Worm (Caenorhabditis elegans) whole organism, L1 larva: ENCODE results near the gene C26D10.6.

Experiments
- Y116A8C.19 ChIP-seq: sonication (generic microtip); optimal IDR thresholded peaks from 2 replicates; lab custom pipeline; 2016; ENCODE audit warnings: missing compliant biosample characterization, missing genetic modification characterization, borderline replicate concordance
- aha-1 ChIP-seq: fragments of 150-350 bp; optimal IDR thresholded peaks from 2 replicates; lab custom pipeline; 2014; ENCODE audit warnings: missing biosample characterization, missing genetic modification characterization
- blmp-1 ChIP-seq: fragments of 150-350 bp; optimal IDR thresholded peaks from 2 replicates; lab custom pipeline; 2014; ENCODE audit warnings: missing biosample characterization, missing genetic modification characterization
- ceh-63 ChIP-seq: fragments of 200-800 bp; sonication (Bioruptor generic); optimal IDR thresholded peaks from 2 replicates; lab custom pipeline; 2018; ENCODE audit warnings: mild to moderate bottlenecking, missing genetic modification characterization, missing compliant biosample characterization
- ceh-8 ChIP-seq: fragments of 200-800 bp; sonication (Bioruptor generic); optimal IDR thresholded peaks from 2 replicates; lab custom pipeline; 2018; ENCODE audit warnings: mild to moderate bottlenecking, missing genetic modification characterization, moderate library complexity, missing compliant biosample characterization
- ceh-90 ChIP-seq: sonication (generic microtip); optimal IDR thresholded peaks from 2 replicates; lab custom pipeline; 2016; ENCODE audit warnings: missing genetic modification characterization, missing compliant biosample characterization
- ces-1 ChIP-seq: fragments of 150-350 bp; optimal IDR thresholded peaks from 2 replicates; lab custom pipeline; 2014; ENCODE audit warnings: missing biosample characterization, missing genetic modification reagents, missing genetic modification characterization
- dpl-1 ChIP-seq, 3 experiments: fragments of 150-350 bp in 2 of 3; sonication (generic microtip) in 1 of 3; optimal IDR thresholded peaks; 2 replicates each; lab custom pipeline; 2014 to 2017; ENCODE audit warnings: missing biosample characterization in 3 of 3, missing genetic modification characterization in 3 of 3, missing genetic modification reagents in 3 of 3
- dsc-1 ChIP-seq: sonication (generic microtip); optimal IDR thresholded peaks from 2 replicates; lab custom pipeline; 2016; ENCODE audit warnings: mild to moderate bottlenecking, missing genetic modification characterization, missing compliant biosample characterization
- efl-1 ChIP-seq, 4 experiments: fragments of 150-350 bp; optimal IDR thresholded peaks in 3 of 4; peaks in 1 of 4; 1 replicate in 1 of 4; 2 replicates in 3 of 4; lab custom pipeline; 2014; ENCODE audit warnings: missing biosample characterization in 2 of 4, missing genetic modification characterization in 2 of 4, missing genetic modification reagents in 2 of 4
- efl-3 ChIP-seq: fragments of 200-800 bp; sonication (Bioruptor generic); optimal IDR thresholded peaks from 2 replicates; lab custom pipeline; 2018; ENCODE audit warnings: mild to moderate bottlenecking, missing genetic modification characterization, missing compliant biosample characterization
- elt-2 ChIP-seq: sonication (generic microtip); optimal IDR thresholded peaks from 2 replicates; lab custom pipeline; 2016; ENCODE audit warnings: missing genetic modification characterization, mild to moderate bottlenecking, inconsistent platforms, missing compliant biosample characterization, missing genetic modification reagents
- fkh-4 ChIP-seq: sonication (generic microtip); optimal IDR thresholded peaks from 2 replicates; lab custom pipeline; 2016; ENCODE audit warnings: missing compliant biosample characterization, missing genetic modification characterization, borderline replicate concordance
- fkh-8 ChIP-seq: sonication (generic microtip); optimal IDR thresholded peaks from 2 replicates; lab custom pipeline; 2016; ENCODE audit warnings: mild to moderate bottlenecking, missing genetic modification characterization, missing compliant biosample characterization
- fos-1 ChIP-seq: fragments of 150-350 bp; optimal IDR thresholded peaks from 2 replicates; lab custom pipeline; 2014; ENCODE audit warnings: missing biosample characterization, missing genetic modification characterization
- grh-1 ChIP-seq: fragments of 200-800 bp; sonication (Bioruptor generic); IDR thresholded peaks from 2 replicates; pipeline ENCODE4 v1.3.6; 2022; ENCODE audit warnings: missing genetic modification reagents, missing genetic modification characterization, missing compliant biosample characterization
- hlh-17 ChIP-seq: fragments of 200-800 bp; sonication (Bioruptor generic); optimal IDR thresholded peaks from 2 replicates; lab custom pipeline; 2018; ENCODE audit warnings: missing genetic modification characterization, mild to moderate bottlenecking, missing compliant biosample characterization, moderate library complexity, borderline replicate concordance
- jun-1 ChIP-seq: fragments of 150-350 bp; optimal IDR thresholded peaks from 2 replicates; lab custom pipeline; 2014; ENCODE audit warnings: missing biosample characterization, missing genetic modification reagents, missing genetic modification characterization
- lin-14 ChIP-seq: fragments of 200-800 bp; sonication (Bioruptor generic); optimal IDR thresholded peaks from 2 replicates; lab custom pipeline; 2018; ENCODE audit warnings: mild to moderate bottlenecking, missing genetic modification characterization, moderate library complexity, missing compliant biosample characterization
- lin-35 ChIP-seq, 2 experiments: fragments of 150-350 bp; optimal IDR thresholded peaks; 2 replicates each; lab custom pipeline; 2014; ENCODE audit warnings: missing biosample characterization in 2 of 2, missing genetic modification characterization in 2 of 2, missing genetic modification reagents in 2 of 2
- lir-3 ChIP-seq: sonication (generic microtip); optimal IDR thresholded peaks from 2 replicates; lab custom pipeline; 2016; ENCODE audit warnings: mild to moderate bottlenecking, missing genetic modification characterization, moderate library complexity, missing compliant biosample characterization; ENCODE audit not compliant: poor library complexity
- mab-9 ChIP-seq: fragments of 200-800 bp; sonication (Bioruptor generic); IDR thresholded peaks from 2 replicates; pipeline ENCODE4 v1.3.6; 2022; ENCODE audit warnings: missing genetic modification reagents, missing genetic modification characterization, missing compliant biosample characterization
- mdl-1 ChIP-seq, 2 experiments: fragments of 150-350 bp; optimal IDR thresholded peaks; 2 replicates each; lab custom pipeline; 2014 to 2017; ENCODE audit warnings: missing biosample characterization in 2 of 2, missing genetic modification characterization in 2 of 2, inconsistent platforms in 1 of 2
- mef-2 ChIP-seq: fragments of 150-350 bp; optimal IDR thresholded peaks from 2 replicates; lab custom pipeline; 2014; ENCODE audit warnings: missing biosample characterization, missing genetic modification characterization
- nhr-11 ChIP-seq: fragments of 150-350 bp; optimal IDR thresholded peaks from 2 replicates; lab custom pipeline; 2014; ENCODE audit warnings: missing biosample characterization, missing genetic modification characterization
- nhr-12 ChIP-seq: sonication (generic microtip); optimal IDR thresholded peaks from 2 replicates; lab custom pipeline; 2017; ENCODE audit warnings: missing biosample characterization, missing genetic modification characterization
- nhr-237 ChIP-seq: fragments of 150-350 bp; optimal IDR thresholded peaks from 2 replicates; lab custom pipeline; 2014; ENCODE audit warnings: missing biosample characterization, missing genetic modification characterization
- nhr-47 ChIP-seq: sonication (generic microtip); optimal IDR thresholded peaks from 2 replicates; lab custom pipeline; 2016; ENCODE audit warnings: mild to moderate bottlenecking, missing genetic modification characterization, moderate library complexity, missing compliant biosample characterization
- nhr-76 ChIP-seq: sonication (generic microtip); optimal IDR thresholded peaks from 2 replicates; lab custom pipeline; 2017; ENCODE audit warnings: missing biosample characterization, missing genetic modification characterization
- nhr-77 ChIP-seq: fragments of 150-350 bp; optimal IDR thresholded peaks from 2 replicates; lab custom pipeline; 2014; ENCODE audit warnings: missing biosample characterization, missing genetic modification characterization
- nhr-84 ChIP-seq: sonication (generic microtip); optimal IDR thresholded peaks from 2 replicates; lab custom pipeline; 2017; ENCODE audit warnings: missing biosample characterization, missing genetic modification characterization
- nhr-85 ChIP-seq: sonication (generic microtip); peaks from one replicate; lab custom pipeline; 2016; ENCODE audit warnings: missing genetic modification characterization, inconsistent platforms, missing compliant biosample characterization
- nhr-90 ChIP-seq: sonication (generic microtip); optimal IDR thresholded peaks from 2 replicates; lab custom pipeline; 2016; ENCODE audit warnings: mild to moderate bottlenecking, missing genetic modification characterization, missing compliant biosample characterization; ENCODE audit not compliant: poor library complexity
- pag-3 ChIP-seq: sonication (generic microtip); optimal IDR thresholded peaks from 2 replicates; lab custom pipeline; 2017; ENCODE audit warnings: missing genetic modification characterization, mild to moderate bottlenecking, missing compliant biosample characterization, antibody characterized with exemption, borderline replicate concordance; ENCODE audit not compliant: insufficient read depth
- pax-3 ChIP-seq: fragments of 200-800 bp; sonication (Bioruptor generic); optimal IDR thresholded peaks from 2 replicates; lab custom pipeline; 2018; ENCODE audit warnings: mild to moderate bottlenecking, missing genetic modification characterization, moderate library complexity, missing compliant biosample characterization
- rnt-1 ChIP-seq: sonication (generic microtip); optimal IDR thresholded peaks from 2 replicates; lab custom pipeline; 2016; ENCODE audit warnings: mild to moderate bottlenecking, missing genetic modification characterization, moderate library complexity, missing compliant biosample characterization
- skn-1 ChIP-seq: fragments of 150-350 bp; optimal IDR thresholded peaks from 2 replicates; lab custom pipeline; 2014; ENCODE audit warnings: missing biosample characterization, missing genetic modification characterization
- sup-37 ChIP-seq: fragments of 200-800 bp; sonication (Bioruptor generic); optimal IDR thresholded peaks from 2 replicates; lab custom pipeline; 2018; ENCODE audit warnings: mild to moderate bottlenecking, missing genetic modification characterization, missing compliant biosample characterization
- swsn-7 ChIP-seq: sonication (generic microtip); optimal IDR thresholded peaks from 2 replicates; lab custom pipeline; 2016; ENCODE audit warnings: missing genetic modification characterization, missing compliant biosample characterization
- tbx-2 ChIP-seq: sonication (generic microtip); optimal IDR thresholded peaks from 2 replicates; lab custom pipeline; 2016; ENCODE audit warnings: missing genetic modification characterization, missing compliant biosample characterization
- unc-86 ChIP-seq: sonication (generic microtip); optimal IDR thresholded peaks from 2 replicates; lab custom pipeline; 2016; ENCODE audit warnings: missing genetic modification characterization, missing compliant biosample characterization
- xbp-1 ChIP-seq: sonication (generic microtip); optimal IDR thresholded peaks from 2 replicates; lab custom pipeline; 2016; ENCODE audit warnings: missing genetic modification characterization, missing compliant biosample characterization
- zag-1 ChIP-seq: fragments of 150-350 bp; optimal IDR thresholded peaks from 2 replicates; lab custom pipeline; 2014; ENCODE audit warnings: missing biosample characterization, missing genetic modification characterization
- zip-4 ChIP-seq: fragments of 200-800 bp; sonication (Bioruptor generic); optimal IDR thresholded peaks from 2 replicates; lab custom pipeline; 2018; ENCODE audit warnings: mild to moderate bottlenecking, missing genetic modification characterization, moderate library complexity, missing compliant biosample characterization
- ztf-11 ChIP-seq, 2 experiments: sonication (generic microtip); optimal IDR thresholded peaks; 2 replicates each; lab custom pipeline; 2016 to 2017; ENCODE audit warnings: missing genetic modification characterization in 2 of 2, missing biosample characterization in 1 of 2, missing compliant biosample characterization in 1 of 2

C26D10.6 gene

ce11 chrII:8327450-8327849, 27.1 kb downstream of the C26D10.6 start:
- no peak for TF ChIP-seq zag-1
- TF ChIP-seq lin-35 (GFP tag; optimal IDR thresholded peaks at IDR 0.05; lab: Kevin White, UChicago), result no peak
- TF ChIP-seq swsn-7 (tag; lab: Kevin White, UChicago), result no peak
- no peak for TF ChIP-seq dpl-1 (GFP tag; optimal IDR thresholded peaks at IDR 0.05; lab: Kevin White, UChicago)
- TF ChIP-seq hlh-17 (GFP tag; lab: Kevin White, UChicago), result no peak
- TF ChIP-seq Y116A8C.19 (tag; lab: Kevin White, UChicago), result no peak
- no peak for TF ChIP-seq mdl-1 (tag; optimal IDR thresholded peaks at IDR 0.05; lab: Kevin White, UChicago)
- no peak for TF ChIP-seq ztf-11 (tag; optimal IDR thresholded peaks at IDR 0.05; lab: Kevin White, UChicago)
- TF ChIP-seq fos-1 (tag; lab: Kevin White, UChicago), result no peak
- TF ChIP-seq, all 84 proteins: peak for 0

DNA sequence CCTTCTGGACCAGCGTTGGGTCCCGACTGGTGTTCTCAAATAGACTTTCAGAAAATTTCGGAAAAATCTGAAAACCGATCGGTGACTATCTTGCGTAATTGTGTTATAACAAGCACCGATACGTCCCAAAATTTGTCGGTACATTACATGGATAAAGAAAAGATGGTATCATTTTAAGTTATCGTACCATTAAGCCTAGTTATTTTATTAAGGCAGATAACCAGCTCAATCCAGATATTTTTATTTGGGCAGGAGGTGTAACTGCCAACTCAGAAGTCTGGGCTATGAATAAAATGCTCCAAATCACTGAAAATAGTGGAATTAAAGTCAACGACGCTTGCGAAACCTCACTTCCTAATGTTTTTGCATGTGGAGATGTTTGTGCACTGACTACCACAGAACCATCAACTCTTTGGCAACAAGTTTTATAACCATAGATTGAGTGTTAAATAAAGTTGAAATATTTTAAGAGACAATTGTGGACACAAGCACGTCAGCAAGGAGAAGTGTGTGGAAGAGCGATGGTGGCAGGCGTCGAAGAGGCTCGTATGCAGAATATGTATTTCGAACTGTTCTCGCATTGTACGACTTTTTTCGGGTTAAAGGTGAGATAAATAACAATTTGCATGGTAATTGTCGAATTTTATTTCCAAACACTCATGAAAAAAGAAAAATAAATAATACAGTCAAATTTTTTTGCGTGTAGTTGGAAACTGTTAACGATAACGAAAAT, 28.1 kb downstream of the C26D10.6 start:
- TF ChIP-seq nhr-47 (tag; lab: Kevin White, UChicago) (peak; percentile 5), efl-3 (GFP tag; lab: Kevin White, UChicago) (no peak)
- TF ChIP-seq, all 84 proteins: peak for 1

DNA sequence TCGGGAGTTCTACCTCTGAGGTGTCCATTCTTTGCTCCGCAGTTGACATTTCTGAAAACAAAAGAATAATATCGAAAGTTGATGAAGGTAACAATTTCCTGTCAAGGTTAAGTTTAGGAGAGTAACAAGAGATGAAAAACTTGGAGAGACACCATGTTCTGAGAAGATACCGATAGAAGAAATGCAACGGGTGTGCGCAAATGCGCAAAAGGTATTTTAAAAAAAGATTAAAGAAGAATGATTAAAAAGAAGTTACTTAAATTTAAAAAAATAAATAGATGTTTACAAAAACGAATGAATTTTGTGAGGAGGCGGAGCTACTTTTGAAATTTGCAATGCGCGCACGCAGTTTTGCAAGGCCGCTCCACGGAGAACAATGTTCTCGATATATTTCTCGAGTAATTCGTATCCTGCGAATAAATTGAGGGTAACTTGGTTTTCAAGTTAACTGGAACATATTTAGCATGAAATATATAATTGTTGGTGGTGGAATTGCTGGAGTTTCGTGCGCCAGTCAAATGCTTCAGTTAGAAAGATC, 29.4 kb downstream of the C26D10.6 start, which contains the start of the genes ran-3 and C26D10.3:
Gene ran-3 (minus strand): TSS at position 51 of the 538 bp plus-strand sequence.
Gene C26D10.3 (plus strand): TSS at position 385 of the 538 bp plus-strand sequence.
- TF ChIP-seq sup-37 (GFP tag; lab: Kevin White, UChicago), result no peak
- TF ChIP-seq nhr-12 (tag; lab: Kevin White, UChicago), result no peak
- no peak for TF ChIP-seq fkh-4 (tag; lab: Kevin White, UChicago)
- TF ChIP-seq ceh-90 (tag; lab: Kevin White, UChicago), result no peak
- no peak for TF ChIP-seq nhr-84
- no peak for TF ChIP-seq grh-1 (GFP tag; lab: Robert Waterston, UW)
- peak; percentile 48 for TF ChIP-seq skn-1 (tag; lab: Kevin White, UChicago)
- TF ChIP-seq nhr-77 (tag; lab: Kevin White, UChicago), result no peak
- TF ChIP-seq zag-1, result no peak
- no peak for TF ChIP-seq Y116A8C.19 (tag; lab: Kevin White, UChicago)
- TF ChIP-seq dsc-1, result no peak
- TF ChIP-seq nhr-237 (tag; lab: Kevin White, UChicago), result no peak
- no peak for TF ChIP-seq jun-1 (tag; lab: Kevin White, UChicago)
- peak; percentile 52 for TF ChIP-seq blmp-1 (tag; lab: Kevin White, UChicago)
- TF ChIP-seq unc-86, result peak; percentile 9
- TF ChIP-seq aha-1 (tag; lab: Kevin White, UChicago), result no peak
- no peak for TF ChIP-seq ces-1
- no peak for TF ChIP-seq mef-2 (tag; lab: Kevin White, UChicago)
- no peak for TF ChIP-seq elt-2
- no peak for TF ChIP-seq nhr-76 (tag; lab: Kevin White, UChicago)
- peak; percentile 34 to 70 for TF ChIP-seq efl-1 (optimal IDR thresholded peaks at IDR 0.05; lab: Kevin White, UChicago)
- peak; percentile 56 to 94 for TF ChIP-seq efl-1 (GFP tag; optimal IDR thresholded peaks at IDR 0.05 in 1 of 2; lab: Kevin White, UChicago)
- TF ChIP-seq efl-3 (GFP tag; lab: Kevin White, UChicago), result no peak
- TF ChIP-seq nhr-90 (tag; lab: Kevin White, UChicago), result peak; percentile 3
- no peak for TF ChIP-seq pag-3
- no peak for TF ChIP-seq ceh-8 (GFP tag; lab: Kevin White, UChicago)
- peak; percentile 28 for TF ChIP-seq lin-14 (GFP tag; lab: Kevin White, UChicago)
- TF ChIP-seq fkh-8 (tag; lab: Kevin White, UChicago), result no peak
- peak; percentile 18 for TF ChIP-seq lir-3 (tag; lab: Kevin White, UChicago)
- no peak for TF ChIP-seq zip-4 (GFP tag; lab: Kevin White, UChicago)
- TF ChIP-seq ceh-63 (GFP tag; lab: Kevin White, UChicago), result no peak
- peak; percentile 45 for TF ChIP-seq nhr-85 (tag; lab: Kevin White, UChicago)
- no peak for TF ChIP-seq pax-3 (tag; lab: Kevin White, UChicago)
- no peak for TF ChIP-seq nhr-11 (tag; lab: Kevin White, UChicago)
- peak; percentile 46 for TF ChIP-seq tbx-2 (tag; lab: Kevin White, UChicago)
- TF ChIP-seq mab-9 (GFP tag; lab: Robert Waterston, UW), result no peak
- peak; percentile 60 for TF ChIP-seq rnt-1 (tag; lab: Kevin White, UChicago)
- TF ChIP-seq xbp-1, result peak; percentile 54
